Fruit fly (Drosophila melanogaster) whole organism, embryonic: ENCODE measurements around the gene asun.
A peak's percentile ranks its signal among the peaks of the same experiment; 100 is the strongest.

Source experiments
- Aef1 ChIP-seq: fragments of 200-800 bp; sonication (Bioruptor generic); IDR thresholded peaks from 3 replicates; pipeline ENCODE4 v1.3.6; 2022; ENCODE audit warnings: missing biosample characterization, missing genetic modification characterization
- CG1024 ChIP-seq: fragments of 200-800 bp; sonication (Bioruptor generic); IDR thresholded peaks from 2 replicates; pipeline ENCODE4 v1.3.6; 2022; ENCODE audit warnings: missing biosample characterization, missing genetic modification characterization
- CG10366 ChIP-seq: fragments of 200-800 bp; sonication (Bioruptor generic); IDR thresholded peaks from 2 replicates; pipeline ENCODE4 v1.3.6; 2022; ENCODE audit warnings: missing biosample characterization, missing genetic modification characterization
- CG10543 ChIP-seq: fragments of 200-800 bp; sonication (Bioruptor generic); optimal IDR thresholded peaks from 3 replicates; lab custom pipeline; 2017; ENCODE audit warnings: missing biosample characterization, mild to moderate bottlenecking, missing genetic modification characterization, moderate library complexity
- CG11504 ChIP-seq: fragments of 200-800 bp; sonication (Bioruptor generic); optimal IDR thresholded peaks from 3 replicates; lab custom pipeline; 2019; ENCODE audit warnings: missing biosample characterization, mild to moderate bottlenecking, missing genetic modification characterization, moderate library complexity
- CG12104 ChIP-seq: fragments of 200-800 bp; sonication (Bioruptor generic); optimal IDR thresholded peaks from 3 replicates; lab custom pipeline; 2016; ENCODE audit warnings: missing biosample characterization, missing genetic modification characterization
- CG1233 ChIP-seq: fragments of 200-800 bp; sonication (Bioruptor generic); optimal IDR thresholded peaks from 4 replicates; lab custom pipeline; 2018; ENCODE audit warnings: missing biosample characterization, mild to moderate bottlenecking, missing genetic modification characterization
- CG13775 ChIP-seq: fragments of 200-800 bp; sonication (Bioruptor generic); optimal IDR thresholded peaks from 3 replicates; lab custom pipeline; 2017; ENCODE audit warnings: missing biosample characterization, mild to moderate bottlenecking, missing genetic modification characterization
- CG13894 ChIP-seq: fragments of 200-800 bp; sonication (Bioruptor generic); optimal IDR thresholded peaks from 3 replicates; lab custom pipeline; 2018; ENCODE audit warnings: missing biosample characterization, mild to moderate bottlenecking, missing genetic modification characterization, moderate library complexity
- CG14860 ChIP-seq: fragments of 200-800 bp; sonication (Bioruptor generic); IDR thresholded peaks from 3 replicates; pipeline ENCODE4 v1.3.6; 2022; ENCODE audit warnings: missing biosample characterization, missing genetic modification characterization; ENCODE audit not compliant: partially characterized antibody
- CG15011 ChIP-seq: fragments of 200-800 bp; sonication (Bioruptor generic); optimal IDR thresholded peaks from 3 replicates; lab custom pipeline; 2018; ENCODE audit warnings: missing biosample characterization, mild to moderate bottlenecking, missing genetic modification characterization
- CG15269 ChIP-seq: fragments of 200-800 bp; sonication (Bioruptor generic); optimal IDR thresholded peaks from 2 replicates; lab custom pipeline; 2018; ENCODE audit warnings: missing biosample characterization, mild to moderate bottlenecking, missing genetic modification characterization, moderate library complexity
- CG2875 ChIP-seq: fragments of 200-800 bp; sonication (Bioruptor generic); optimal IDR thresholded peaks from 2 replicates; lab custom pipeline; 2017; ENCODE audit warnings: missing biosample characterization, mild to moderate bottlenecking, missing genetic modification characterization, missing genetic modification reagents
- CG33213 ChIP-seq: fragments of 200-800 bp; sonication (Bioruptor generic); optimal IDR thresholded peaks from 3 replicates; lab custom pipeline; 2016; ENCODE audit warnings: missing biosample characterization, missing genetic modification characterization
- CG3407 ChIP-seq: fragments of 200-800 bp; sonication (Bioruptor generic); optimal IDR thresholded peaks from 2 replicates; lab custom pipeline; 2018; ENCODE audit warnings: missing biosample characterization, mild to moderate bottlenecking, missing genetic modification characterization
- CG4404 ChIP-seq: fragments of 200-800 bp; sonication (Bioruptor generic); IDR thresholded peaks from 2 replicates; pipeline ENCODE4 v1.3.6; 2022; ENCODE audit warnings: missing biosample characterization, missing genetic modification characterization
- CG4617 ChIP-seq: fragments of 200-800 bp; sonication (Bioruptor generic); optimal IDR thresholded peaks from 3 replicates; lab custom pipeline; 2016; ENCODE audit warnings: missing biosample characterization, missing genetic modification characterization, borderline replicate concordance
- CG5180 ChIP-seq: fragments of 200-800 bp; sonication (Bioruptor generic); optimal IDR thresholded peaks from 3 replicates; lab custom pipeline; 2017; ENCODE audit warnings: missing biosample characterization, missing genetic modification characterization, mild to moderate bottlenecking, moderate library complexity, missing genetic modification reagents
- CG7271 ChIP-seq: fragments of 200-800 bp; sonication (Bioruptor generic); optimal IDR thresholded peaks from 2 replicates; lab custom pipeline; 2018; ENCODE audit warnings: missing biosample characterization, mild to moderate bottlenecking, missing genetic modification characterization, moderate library complexity
- CG7987 ChIP-seq: fragments of 200-800 bp; sonication (Bioruptor generic); optimal IDR thresholded peaks from 2 replicates; lab custom pipeline; 2018; ENCODE audit warnings: missing biosample characterization, mild to moderate bottlenecking, missing genetic modification characterization, moderate library complexity
- CG8290 ChIP-seq, 3 experiments: fragments of 200-800 bp; sonication (Bioruptor generic); optimal IDR thresholded peaks; 2 replicates each; lab custom pipeline; 2016 to 2019; ENCODE audit warnings: missing biosample characterization in 3 of 3, missing genetic modification characterization in 3 of 3, mild to moderate bottlenecking in 2 of 3, moderate library complexity in 1 of 3
- CG8944 ChIP-seq: fragments of 200-800 bp; sonication (Bioruptor generic); optimal IDR thresholded peaks from 3 replicates; lab custom pipeline; 2016; ENCODE audit warnings: missing biosample characterization, missing genetic modification characterization
- CG9437 ChIP-seq: fragments of 200-800 bp; sonication (Bioruptor generic); optimal IDR thresholded peaks from 2 replicates; lab custom pipeline; 2018; ENCODE audit warnings: missing biosample characterization, mild to moderate bottlenecking, missing genetic modification characterization
- CG9797 ChIP-seq: fragments of 200-800 bp; sonication (Bioruptor generic); optimal IDR thresholded peaks from 3 replicates; lab custom pipeline; 2018; ENCODE audit warnings: missing biosample characterization, mild to moderate bottlenecking, missing genetic modification characterization
- CTCF ChIP-seq: fragments of 200-800 bp; sonication (Bioruptor generic); optimal IDR thresholded peaks from 2 replicates; lab custom pipeline; 2017; ENCODE audit warnings: missing biosample characterization, mild to moderate bottlenecking, missing genetic modification characterization, moderate library complexity
- D ChIP-seq, 2 experiments: fragments of 200-800 bp in 1 of 2; fragments of >200 bp in 1 of 2; sonication (Bioruptor generic) in 1 of 2; optimal IDR thresholded peaks; 2 replicates in 1 of 2; 3 replicates in 1 of 2; lab custom pipeline; 2017; ENCODE audit warnings: mild to moderate bottlenecking in 1 of 2, missing biosample characterization in 1 of 2, missing genetic modification characterization in 1 of 2, missing genetic modification reagents in 1 of 2
- ERR ChIP-seq: fragments of 200-800 bp; sonication (Bioruptor generic); optimal IDR thresholded peaks from 2 replicates; lab custom pipeline; 2016; ENCODE audit warnings: missing biosample characterization, missing genetic modification characterization
- Elba2 ChIP-seq: fragments of 200-800 bp; sonication (Bioruptor generic); optimal IDR thresholded peaks from 3 replicates; lab custom pipeline; 2016; ENCODE audit warnings: missing biosample characterization, missing genetic modification characterization
- Fer2 ChIP-seq: fragments of 200-800 bp; sonication (Bioruptor generic); optimal IDR thresholded peaks from 2 replicates; lab custom pipeline; 2018; ENCODE audit warnings: missing biosample characterization, mild to moderate bottlenecking, missing genetic modification characterization, moderate library complexity
- Hmr ChIP-seq: fragments of 200-800 bp; sonication (Bioruptor generic); optimal IDR thresholded peaks from 3 replicates; lab custom pipeline; 2017; ENCODE audit warnings: mild to moderate bottlenecking, missing biosample characterization, missing genetic modification reagents, missing genetic modification characterization
- Hr39 ChIP-seq: fragments of >200 bp; optimal IDR thresholded peaks from 2 replicates; lab custom pipeline; 2017
- Kr ChIP-seq: fragments of 200-800 bp; sonication (Bioruptor generic); optimal IDR thresholded peaks from 2 replicates; lab custom pipeline; 2017; ENCODE audit warnings: missing biosample characterization, mild to moderate bottlenecking, missing genetic modification characterization
- NC2α ChIP-seq: fragments of 200-800 bp; sonication (Bioruptor generic); optimal IDR thresholded peaks from 2 replicates; lab custom pipeline; 2016; ENCODE audit warnings: missing biosample characterization, missing genetic modification characterization
- NFAT ChIP-seq: fragments of 200-800 bp; sonication (Bioruptor generic); IDR thresholded peaks from 2 replicates; pipeline ENCODE4 v1.3.6; 2022; ENCODE audit warnings: missing biosample characterization, missing genetic modification characterization
- Usf ChIP-seq: fragments of 200-800 bp; sonication (Bioruptor generic); optimal IDR thresholded peaks from 2 replicates; lab custom pipeline; 2017; ENCODE audit warnings: missing genotype, missing biosample characterization, missing genetic modification characterization
- abd-A ChIP-seq: fragments of 200-800 bp; sonication (Bioruptor generic); optimal IDR thresholded peaks from 3 replicates; lab custom pipeline; 2019; ENCODE audit warnings: missing biosample characterization, mild to moderate bottlenecking, missing genetic modification characterization, moderate library complexity
- br ChIP-seq: fragments of >200 bp; optimal IDR thresholded peaks from 2 replicates; lab custom pipeline; 2017
- fd3F ChIP-seq: fragments of 200-800 bp; sonication (Bioruptor generic); optimal IDR thresholded peaks from 2 replicates; lab custom pipeline; 2018; ENCODE audit warnings: missing biosample characterization, mild to moderate bottlenecking, missing genetic modification characterization, moderate library complexity
- gem ChIP-seq: fragments of 200-800 bp; sonication (Bioruptor generic); optimal IDR thresholded peaks from 2 replicates; lab custom pipeline; 2019; ENCODE audit warnings: missing biosample characterization, mild to moderate bottlenecking, missing genetic modification characterization, moderate library complexity
- gro ChIP-seq: fragments of 200-800 bp; sonication (Bioruptor generic); optimal IDR thresholded peaks from 2 replicates; lab custom pipeline; 2016; ENCODE audit warnings: missing biosample characterization, missing genetic modification characterization
- jigr1 ChIP-seq: fragments of 200-800 bp; sonication (Bioruptor generic); IDR thresholded peaks from 3 replicates; pipeline ENCODE4 v1.3.6; 2022; ENCODE audit warnings: missing biosample characterization, missing genetic modification characterization
- jumu ChIP-seq: fragments of 200-800 bp; sonication (Bioruptor generic); optimal IDR thresholded peaks from 3 replicates; lab custom pipeline; 2016; ENCODE audit warnings: missing biosample characterization, missing genetic modification characterization
- klu ChIP-seq: fragments of 200-800 bp; sonication (Bioruptor generic); IDR thresholded peaks from 2 replicates; pipeline ENCODE4 v1.3.6; 2022; ENCODE audit warnings: missing biosample characterization, missing genetic modification characterization
- peb ChIP-seq: fragments of 200-800 bp; sonication (Bioruptor generic); IDR thresholded peaks from 2 replicates; pipeline ENCODE4 v1.3.6; 2022; ENCODE audit warnings: missing biosample characterization, missing genetic modification characterization
- rib ChIP-seq: fragments of 200-800 bp; sonication (Bioruptor generic); IDR thresholded peaks from 2 replicates; pipeline ENCODE4 v1.3.6; 2022; ENCODE audit warnings: missing biosample characterization, missing genetic modification characterization
- salm ChIP-seq: fragments of 200-800 bp; sonication (Bioruptor generic); optimal IDR thresholded peaks from 2 replicates; lab custom pipeline; 2018; ENCODE audit warnings: missing biosample characterization, mild to moderate bottlenecking, missing genetic modification characterization
- sens ChIP-seq: fragments of 200-800 bp; sonication (Bioruptor generic); peaks from one replicate; lab custom pipeline; 2016; ENCODE audit warnings: missing biosample characterization, missing genetic modification characterization
- trh ChIP-seq: fragments of 200-800 bp; sonication (Bioruptor generic); optimal IDR thresholded peaks from 2 replicates; lab custom pipeline; 2016; ENCODE audit warnings: missing biosample characterization, missing genetic modification characterization
- vfl ChIP-seq: fragments of 200-800 bp; sonication (Bioruptor generic); optimal IDR thresholded peaks from 2 replicates; lab custom pipeline; 2016; ENCODE audit warnings: missing biosample characterization, missing genetic modification characterization
- zen2 ChIP-seq: fragments of 200-800 bp; sonication (Bioruptor generic); IDR thresholded peaks from 3 replicates; pipeline ENCODE4 v1.3.6; 2022; ENCODE audit warnings: missing biosample characterization, missing genetic modification characterization; ENCODE audit not compliant: partially characterized antibody

Gene asun

DNA sequence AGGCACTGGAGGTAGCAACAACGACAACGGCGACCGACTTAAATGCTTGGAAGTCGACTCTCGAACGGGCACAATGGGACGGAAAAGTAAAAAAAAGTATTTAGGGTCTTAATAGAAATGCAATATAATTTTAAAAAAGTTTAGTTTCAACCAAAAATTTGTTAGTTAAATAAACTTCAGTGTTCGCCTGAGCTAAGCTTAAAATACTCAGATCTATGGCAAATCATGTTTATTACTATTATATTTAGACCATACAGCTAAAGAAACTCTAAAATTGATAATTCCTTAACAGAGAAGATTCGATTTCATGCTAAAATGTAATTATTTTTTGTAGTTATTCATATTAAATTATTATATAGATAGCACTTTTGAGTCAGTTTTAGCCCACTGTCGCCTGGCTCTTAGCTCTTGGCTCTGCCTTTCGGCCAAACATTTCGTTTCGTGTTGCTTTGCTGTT lies 10.6 kb upstream of the asun start (continued):
- peak; percentile 62 for TF ChIP-seq CG15011 (GFP tag; lab: Kevin White, UChicago)
- TF ChIP-seq CTCF (GFP tag; lab: Kevin White, UChicago): peak; percentile 6
- TF ChIP-seq CG1233 (GFP tag; lab: Kevin White, UChicago): peak; percentile 81

DNA sequence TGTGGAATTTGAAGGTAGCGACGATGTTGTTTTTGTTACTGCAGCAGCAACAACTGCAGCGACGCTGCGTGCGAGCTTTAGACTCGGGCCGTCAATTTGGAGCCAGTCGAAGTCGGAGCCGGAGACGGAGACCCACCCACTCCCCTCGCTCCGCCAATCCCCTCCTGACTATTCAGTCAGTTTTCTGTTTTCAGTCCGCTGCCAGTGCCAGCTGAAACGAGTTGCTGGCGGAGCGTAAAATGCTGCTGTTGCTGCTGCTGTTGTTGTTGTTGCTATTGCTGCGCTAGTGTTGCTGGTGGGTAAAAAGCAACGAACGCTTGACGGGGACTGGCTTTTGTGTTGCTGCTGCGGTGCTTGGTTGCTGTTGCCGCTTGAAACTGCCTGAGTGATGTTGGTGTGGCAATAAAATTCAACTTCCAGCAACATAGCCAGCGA lies 10.1 kb upstream of the asun start:
- TF ChIP-seq jumu (GFP tag; lab: Kevin White, UChicago) (no peak), CG2875 (no peak), CG15269 (tag; lab: Kevin White, UChicago) (no peak), NFAT (GFP tag; lab: Robert Waterston, UW) (no peak), jigr1 (no peak), gem (no peak), abd-A (tag; lab: Kevin White, UChicago) (peak; percentile 56), trh (GFP tag; lab: Kevin White, UChicago) (no peak), CG8290 (GFP tag; optimal IDR thresholded peaks at IDR 0.05; lab: Kevin White, UChicago) (no peak), CG8290 (tag; optimal IDR thresholded peaks at IDR 0.05; lab: Kevin White, UChicago) (peak in 1 of 2 experiments; percentile 34), Usf (GFP tag; lab: Kevin White, UChicago) (no peak), CG10543 (GFP tag; lab: Kevin White, UChicago) (peak; percentile 97), fd3F (no peak), CG4404 (GFP tag; lab: Robert Waterston, UW) (no peak), ERR (GFP tag; lab: Kevin White, UChicago) (no peak), CG1024 (GFP tag; lab: Robert Waterston, UW) (no peak), zen2 (GFP tag; lab: Robert Waterston, UW) (no peak), CG33213 (GFP tag; lab: Kevin White, UChicago) (no peak), CG13775 (GFP tag; lab: Kevin White, UChicago) (no peak), klu (GFP tag; lab: Robert Waterston, UW) (no peak), CG7271 (no peak), CG7987 (GFP tag; lab: Kevin White, UChicago) (no peak), CG8944 (GFP tag; lab: Kevin White, UChicago) (no peak), sens (GFP tag; lab: Kevin White, UChicago) (peak; percentile 5), Hmr (GFP tag; lab: Kevin White, UChicago) (no peak), CG5180 (peak; percentile 90), CG9437 (GFP tag; lab: Kevin White, UChicago) (no peak), CG9797 (GFP tag; lab: Kevin White, UChicago) (no peak), Kr (GFP tag; lab: Kevin White, UChicago) (no peak), CG14860 (no peak), CG12104 (no peak), Elba2 (GFP tag; lab: Kevin White, UChicago) (no peak), CG11504 (tag; lab: Kevin White, UChicago) (peak; percentile 99), peb (GFP tag; lab: Robert Waterston, UW) (no peak), gro (GFP tag; lab: Kevin White, UChicago) (no peak), NC2α (GFP tag; lab: Kevin White, UChicago) (no peak), CG10366 (GFP tag; lab: Robert Waterston, UW) (no peak), CG13894 (tag; lab: Kevin White, UChicago) (peak; percentile 39), vfl (no peak), CG4617 (GFP tag; lab: Kevin White, UChicago) (no peak), br (lab: Kevin White, UChicago) (no peak), CG3407 (GFP tag; lab: Kevin White, UChicago) (no peak), Fer2 (tag; lab: Kevin White, UChicago) (no peak), Hr39 (lab: Kevin White, UChicago) (no peak), salm (tag; lab: Kevin White, UChicago) (no peak), Aef1 (GFP tag; lab: Robert Waterston, UW) (no peak), D (optimal IDR thresholded peaks at IDR 0.05; lab: Kevin White, UChicago) (peak; percentile 3), D (GFP tag; optimal IDR thresholded peaks at IDR 0.05; lab: Kevin White, UChicago) (no peak), rib (GFP tag; lab: Robert Waterston, UW) (no peak)
